Worm (Caenorhabditis elegans) whole organism, L4/young adult: ENCODE measurements around the gene puf-12.

Experiments used
- W03F9.2 ChIP-seq: fragments of 150-350 bp; optimal IDR thresholded peaks from 2 replicates; lab custom pipeline; 2014; ENCODE audit warnings: missing biosample characterization, missing genetic modification characterization
- him-1 ChIP-seq: sonication (generic microtip); optimal IDR thresholded peaks from 2 replicates; lab custom pipeline; 2016; ENCODE audit warnings: missing genotype, missing genetic modification reagents, missing genetic modification characterization, missing compliant biosample characterization

DNA sequence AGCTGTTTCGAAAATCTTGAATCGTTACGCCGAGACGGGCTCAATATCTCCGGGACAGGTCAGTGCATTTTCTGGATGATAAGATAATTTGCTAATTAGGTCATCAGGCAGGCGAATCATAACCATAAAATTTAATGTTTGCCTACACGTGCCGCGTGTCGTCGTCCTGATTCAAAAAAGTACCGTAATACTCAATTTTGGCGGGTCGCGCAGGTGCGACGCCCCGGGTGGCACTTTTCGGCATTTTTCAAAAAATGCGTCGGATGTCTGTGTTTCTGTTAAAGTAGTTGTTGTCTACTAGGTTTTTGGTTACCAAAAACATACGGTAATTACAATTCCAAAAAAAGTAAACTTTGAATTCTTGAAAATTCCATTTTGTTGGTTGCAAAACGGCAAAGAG lies 47.4 kb downstream of the puf-12 start:
- no peak for TF ChIP-seq W03F9.2 (tag; lab: Kevin White, UChicago)
- no peak for TF ChIP-seq him-1 (tag; lab: Kevin White, UChicago)
